Fruit fly (Drosophila melanogaster): ENCODE results near the gene CG10588.

- TF ChIP-seq CrebA (GFP tag; optimal IDR thresholded peaks at IDR 0.05; ENCODE audit: borderline replicate concordance) = no peak
- no peak for TF ChIP-seq Hr78 (GFP tag; optimal IDR thresholded peaks at IDR 0.05)
- TF ChIP-seq jim (GFP tag; optimal IDR thresholded peaks at IDR 0.05) = no peak
- no peak for TF ChIP-seq brk (GFP tag; optimal IDR thresholded peaks at IDR 0.05)
- no peak for TF ChIP-seq dmrt93B (GFP tag; optimal IDR thresholded peaks at IDR 0.05)
- no peak for TF ChIP-seq Hnf4 (GFP tag; optimal IDR thresholded peaks at IDR 0.05)
- TF ChIP-seq Rel (GFP tag; optimal IDR thresholded peaks at IDR 0.05) = no peak
- TF ChIP-seq Rel (tag; optimal IDR thresholded peaks at IDR 0.05) = no peak
- no peak for TF ChIP-seq psq (GFP tag; optimal IDR thresholded peaks at IDR 0.05)
Observed at dm6 chr3L:20976967-20977720, 20.4 kb downstream of the CG10588 start.

All from whole organism, wandering third instar larva.